Fruit fly (Drosophila melanogaster) whole organism: Measurements from ENCODE around the gene Hacd1.

ENCODE experiments used
- CG8478 ChIP-seq: fragments of >200 bp; optimal IDR thresholded peaks from 2 replicates; lab custom pipeline; 2018; ENCODE audit warnings: inconsistent platforms
- Dll ChIP-seq: fragments of >200 bp; optimal IDR thresholded peaks from 2 replicates; lab custom pipeline; 2017
- EcR ChIP-seq, 2 experiments: fragments of >200 bp; optimal IDR thresholded peaks; 2 replicates each; lab custom pipeline; 2017; ENCODE audit warnings: missing biosample characterization in 2 of 2, missing genetic modification characterization in 2 of 2, missing genetic modification reagents in 2 of 2
- pan ChIP-seq: fragments of >200 bp; optimal IDR thresholded peaks from 2 replicates; lab custom pipeline; 2017
- psq ChIP-seq: fragments of >200 bp; optimal IDR thresholded peaks from 2 replicates; lab custom pipeline; 2017
- usp ChIP-seq: fragments of >200 bp; optimal IDR thresholded peaks from 2 replicates; lab custom pipeline; 2017; ENCODE audit warnings: missing biosample characterization, missing genetic modification characterization, mixed read lengths

The Hacd1 gene

DNA sequence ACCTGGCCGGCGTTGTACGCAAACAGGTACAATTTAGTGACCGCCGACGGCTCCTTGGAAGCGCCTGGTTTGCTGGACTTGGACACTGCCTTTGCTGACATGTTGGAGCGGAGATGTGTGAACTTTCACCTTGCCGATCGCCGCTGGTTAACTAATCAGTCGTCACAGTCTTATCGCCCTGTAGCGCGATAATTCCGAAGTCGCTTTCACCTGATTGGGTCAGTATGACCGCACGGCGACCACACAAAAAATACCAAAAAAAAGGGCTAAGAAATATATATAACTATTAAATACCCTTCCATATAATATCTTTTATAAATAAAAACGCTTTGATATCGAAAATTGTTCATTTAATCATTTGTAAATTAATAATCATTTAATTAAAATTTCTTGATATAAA, at the start of gene Hacd1:
TSS of gene Hacd1 (minus strand) at position 216 of the 400 bp plus-strand sequence.
- TF ChIP-seq Dll (lab: Kevin White, UChicago), result no peak
- TF ChIP-seq psq (lab: Kevin White, UChicago), result no peak
- TF ChIP-seq EcR (GFP tag; optimal IDR thresholded peaks at IDR 0.05; lab: Kevin White, UChicago), result no peak
- TF ChIP-seq CG8478 (lab: Kevin White, UChicago), result no peak
- TF ChIP-seq usp (GFP tag; lab: Kevin White, UChicago), result no peak
- TF ChIP-seq pan (lab: Kevin White, UChicago), result no peak

DNA sequence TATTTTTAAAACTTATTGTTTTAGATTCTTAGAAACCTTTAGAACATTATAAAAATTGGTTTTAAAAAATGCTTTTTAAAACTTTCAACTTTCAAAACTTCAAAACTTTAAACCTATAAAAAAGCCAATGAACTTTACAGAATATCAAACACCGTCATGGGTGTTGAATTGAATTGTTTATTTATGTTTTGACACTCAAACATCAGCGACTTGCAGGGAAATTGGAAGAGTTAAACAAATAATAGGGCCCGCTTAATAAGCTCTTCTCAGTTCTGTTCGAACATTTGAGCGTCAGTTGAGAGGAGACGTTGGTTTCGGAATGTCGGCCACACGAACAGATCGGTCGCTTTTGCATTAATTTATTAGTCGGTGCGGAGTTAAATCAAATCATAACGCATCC, 47.1 kb upstream of the Hacd1 start, which contains the start of gene PLCXD:
TSS of gene PLCXD (plus strand) at position 286 of the 400 bp plus-strand sequence.
- TF ChIP-seq EcR (GFP tag; optimal IDR thresholded peaks at IDR 0.05; lab: Kevin White, UChicago), result no peak
- no peak for TF ChIP-seq usp (GFP tag; lab: Kevin White, UChicago)
- no peak for TF ChIP-seq pan (lab: Kevin White, UChicago)

DNA sequence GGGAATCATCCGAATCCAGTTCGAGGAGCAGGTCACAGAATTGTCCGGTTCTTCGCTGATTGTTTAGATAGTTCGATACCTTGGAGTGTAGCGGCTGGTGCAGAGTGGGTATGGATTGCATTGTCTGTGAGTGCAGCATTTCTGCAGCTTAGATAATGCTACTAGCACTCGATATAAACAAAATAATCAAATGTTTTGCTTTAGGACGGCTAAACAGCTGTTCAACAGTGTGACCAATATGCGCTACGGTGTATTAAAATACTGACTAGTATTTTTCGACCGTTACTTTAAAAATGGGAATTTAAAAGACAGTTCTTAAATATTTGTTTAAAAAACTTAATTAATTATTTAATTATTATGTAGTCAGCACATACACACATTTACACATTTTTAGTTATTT, 46.7 kb upstream of the Hacd1 start, which contains the start of gene Plzf:
TSS of gene Plzf (minus strand) at position 196 of the 400 bp plus-strand sequence.
- no peak for TF ChIP-seq pan (lab: Kevin White, UChicago)

DNA sequence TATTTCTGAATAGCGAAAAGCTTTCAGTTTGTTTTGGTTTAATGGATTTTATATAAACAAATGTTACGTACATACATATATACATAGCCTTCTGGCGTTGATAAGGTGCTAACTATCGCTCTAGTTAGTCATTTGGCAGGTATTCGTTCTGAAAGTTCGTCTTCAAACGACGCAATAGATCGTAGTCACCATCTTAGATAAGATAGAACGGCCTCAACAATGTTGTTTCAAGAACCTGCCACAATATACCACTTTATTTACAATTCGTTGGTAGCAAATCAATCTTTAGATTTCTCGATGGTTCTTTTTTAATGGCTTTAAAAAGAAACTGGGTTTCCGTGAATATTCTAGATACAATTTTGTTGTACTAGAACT, 44.8 kb upstream of the Hacd1 start:
- no peak for TF ChIP-seq usp (GFP tag; lab: Kevin White, UChicago)
- no peak for TF ChIP-seq EcR (GFP tag; optimal IDR thresholded peaks at IDR 0.05; lab: Kevin White, UChicago)
- TF ChIP-seq CG8478 (lab: Kevin White, UChicago), result no peak
- TF ChIP-seq psq (lab: Kevin White, UChicago), result no peak
- no peak for TF ChIP-seq pan (lab: Kevin White, UChicago)
- no peak for TF ChIP-seq Dll (lab: Kevin White, UChicago)

DNA sequence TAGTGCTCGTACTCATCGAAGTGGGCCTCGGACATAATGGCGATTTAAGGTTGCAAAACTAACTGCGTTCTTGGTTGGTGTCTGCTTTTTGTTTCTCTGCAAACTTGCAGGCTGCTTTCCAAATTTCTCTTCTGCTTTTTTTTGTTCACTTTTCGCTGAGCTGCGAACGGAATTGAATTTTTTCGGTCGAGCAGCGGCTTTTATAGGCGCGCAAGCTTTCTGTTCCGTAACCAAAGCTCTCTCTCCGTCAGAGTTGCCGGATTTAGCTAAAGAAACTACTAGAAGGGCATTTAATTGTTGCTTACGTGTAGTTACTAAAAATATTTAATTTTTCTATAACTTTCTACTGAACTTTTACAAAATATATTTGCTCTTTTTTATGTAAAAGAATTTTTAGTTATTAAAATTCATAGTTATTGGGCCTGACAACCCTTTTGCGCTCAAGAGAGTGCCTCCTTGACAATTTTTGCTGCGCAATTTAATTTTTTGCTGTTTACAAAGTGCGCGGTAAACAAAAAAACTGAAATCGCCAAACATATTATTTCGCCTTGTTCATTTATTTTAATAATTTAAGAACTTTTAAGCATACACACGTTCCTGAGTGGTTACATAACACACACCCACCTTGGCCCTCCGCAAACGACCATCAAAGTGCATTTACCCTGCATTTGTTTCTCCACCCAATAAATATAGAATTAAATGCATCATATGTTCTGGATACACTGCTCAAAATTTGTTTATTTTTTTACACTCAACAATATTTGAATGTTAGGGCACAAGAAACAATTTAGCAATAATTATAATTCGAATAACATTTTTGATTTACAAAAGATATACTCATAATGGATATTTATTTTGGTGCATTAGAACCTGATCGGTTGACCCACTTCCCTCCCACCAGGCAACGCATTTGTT, 44.1 kb upstream of the Hacd1 start, which contains the start of gene CG6770:
TSS of gene CG6770 (minus strand) at position 178 of the 915 bp plus-strand sequence.
- no peak for TF ChIP-seq CG8478 (lab: Kevin White, UChicago)
- TF ChIP-seq EcR (GFP tag; optimal IDR thresholded peaks at IDR 0.05; lab: Kevin White, UChicago), result peak in 1 of 2 experiments; percentile 33

DNA sequence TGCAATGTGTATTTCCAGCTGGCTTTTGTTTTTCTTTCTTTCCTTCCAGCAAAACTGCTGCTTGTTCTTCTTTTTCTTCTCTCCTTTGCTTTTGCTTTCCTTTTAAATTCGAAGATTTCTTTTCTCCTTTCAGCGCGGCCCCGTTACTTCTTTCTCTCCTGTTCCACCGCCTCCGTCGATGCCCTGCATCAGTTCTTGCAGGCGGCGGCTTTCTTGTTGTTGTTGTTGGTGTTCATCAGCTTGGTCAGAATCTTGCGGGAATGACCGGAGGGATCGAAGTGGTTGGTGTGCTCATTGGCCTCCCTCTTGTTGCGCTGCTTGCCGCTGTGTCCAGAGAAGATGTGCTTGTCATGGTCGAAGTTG, 43.5 kb upstream of the Hacd1 start:
- TF ChIP-seq usp (GFP tag; lab: Kevin White, UChicago) (no peak), Dll (lab: Kevin White, UChicago) (no peak), EcR (GFP tag; optimal IDR thresholded peaks at IDR 0.05; lab: Kevin White, UChicago) (peak in 1 of 2 experiments; percentile 42), psq (lab: Kevin White, UChicago) (no peak), pan (lab: Kevin White, UChicago) (no peak), CG8478 (lab: Kevin White, UChicago) (no peak)

DNA sequence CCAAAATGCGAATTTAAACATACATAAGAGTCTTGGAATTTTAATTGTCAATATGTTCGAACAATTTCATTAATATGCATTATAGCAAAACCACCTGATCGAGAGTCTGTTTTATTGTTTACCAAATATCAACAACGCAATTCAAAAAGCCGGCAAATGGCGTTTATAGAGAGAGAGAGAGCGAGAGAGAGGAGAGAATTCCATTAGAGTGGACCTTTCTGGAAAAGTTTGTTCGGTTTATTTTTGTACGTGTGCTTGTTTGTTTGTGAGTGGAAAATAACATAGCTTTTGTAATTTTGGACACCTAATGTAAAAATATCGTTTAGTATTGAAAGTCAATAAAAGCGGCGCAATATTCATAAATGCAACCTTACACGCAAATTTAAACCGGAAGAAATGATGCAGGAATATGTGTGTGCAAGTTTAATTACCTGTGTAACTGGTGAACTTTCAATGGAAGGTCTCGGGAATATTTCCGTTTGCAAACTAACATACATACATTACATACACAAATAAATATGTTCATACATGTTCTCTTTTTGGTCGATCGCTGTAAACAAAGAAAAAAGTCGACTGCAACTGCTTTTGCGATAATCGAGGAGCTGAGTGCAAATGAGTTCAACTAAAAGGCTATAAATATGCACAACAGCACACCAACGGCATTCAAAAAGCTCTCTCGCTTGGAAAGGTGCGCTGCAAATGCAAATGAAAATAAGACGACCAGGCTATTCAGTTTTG, 42.7 kb upstream of the Hacd1 start, which contains the start of gene CG6785:
TSS of gene CG6785 (minus strand) at position 588 of the 738 bp plus-strand sequence.
- TF ChIP-seq psq (lab: Kevin White, UChicago), result no peak
- no peak for TF ChIP-seq pan (lab: Kevin White, UChicago)
- TF ChIP-seq CG8478 (lab: Kevin White, UChicago), result no peak
- TF ChIP-seq EcR (GFP tag; optimal IDR thresholded peaks at IDR 0.05; lab: Kevin White, UChicago), result no peak
- TF ChIP-seq Dll (lab: Kevin White, UChicago), result no peak
- TF ChIP-seq usp (GFP tag; lab: Kevin White, UChicago), result no peak

DNA sequence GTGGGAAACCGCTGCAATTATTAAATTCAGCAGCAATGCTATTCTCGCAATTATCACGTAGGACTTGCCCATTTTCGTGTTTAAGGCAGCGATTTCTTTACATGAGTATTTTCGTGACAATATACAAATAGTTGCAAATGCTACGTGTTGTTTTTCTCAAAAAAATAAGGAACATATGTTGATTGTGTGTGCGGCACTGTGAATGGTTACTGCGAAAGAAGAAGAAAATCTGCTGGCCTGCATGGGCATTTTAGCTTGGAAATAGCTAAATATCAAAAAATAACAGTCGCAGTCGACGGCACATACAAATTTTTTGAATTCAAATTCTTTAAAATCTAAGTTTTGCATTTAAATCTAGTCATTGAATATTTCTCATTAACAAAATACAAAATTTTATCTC, 38.4 kb upstream of the Hacd1 start, which contains the start of gene CG6766:
TSS of gene CG6766 (minus strand) at position 180 of the 400 bp plus-strand sequence.
- TF ChIP-seq psq (lab: Kevin White, UChicago) (no peak), pan (lab: Kevin White, UChicago) (no peak), CG8478 (lab: Kevin White, UChicago) (no peak)

DNA sequence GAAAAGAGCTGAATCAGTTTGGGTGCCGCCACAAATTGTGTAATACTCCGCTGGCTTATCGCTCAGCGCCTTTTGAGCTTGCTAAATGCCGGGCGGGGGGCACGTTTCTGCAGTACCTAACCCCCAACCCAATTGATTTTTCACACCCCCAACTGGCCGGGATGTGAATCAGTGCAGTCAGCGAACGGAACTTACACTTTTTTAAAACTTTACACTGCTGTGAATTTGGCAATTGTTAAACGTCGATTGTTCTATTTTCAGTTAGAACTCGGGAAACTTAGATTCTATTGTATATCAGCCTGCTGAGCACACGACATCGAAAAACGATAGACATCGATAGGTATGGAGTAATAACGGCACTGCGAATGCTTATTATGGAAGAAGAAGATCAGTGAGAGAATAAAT, 36.1 kb upstream of the Hacd1 start, which contains the start of gene Tom70:
TSS of gene Tom70 (minus strand) at position 335 of the 405 bp plus-strand sequence.
- no peak for TF ChIP-seq CG8478 (lab: Kevin White, UChicago)
- TF ChIP-seq EcR (GFP tag; optimal IDR thresholded peaks at IDR 0.05; lab: Kevin White, UChicago), result no peak
- TF ChIP-seq Dll (lab: Kevin White, UChicago), result no peak
- TF ChIP-seq psq (lab: Kevin White, UChicago), result no peak
- no peak for TF ChIP-seq usp (GFP tag; lab: Kevin White, UChicago)
- no peak for TF ChIP-seq pan (lab: Kevin White, UChicago)

DNA sequence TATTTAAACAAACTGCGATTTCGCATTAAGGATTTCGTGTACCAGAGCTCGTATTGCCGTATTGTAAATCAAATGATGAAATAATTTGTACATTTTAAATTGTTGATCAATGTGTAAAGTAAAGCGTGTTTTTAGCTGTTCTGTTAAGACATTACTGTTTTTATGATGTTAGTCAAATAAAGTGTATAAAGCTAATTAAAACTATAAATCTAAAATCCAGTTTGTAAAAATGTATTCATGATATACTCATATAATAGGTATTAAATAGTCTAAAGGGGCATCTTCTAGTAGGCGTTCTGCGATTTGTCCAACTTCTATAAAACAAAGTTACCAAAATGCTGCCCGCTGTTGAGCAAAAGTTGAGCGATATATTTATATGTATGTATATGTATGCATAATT, 31.8 kb upstream of the Hacd1 start, which contains the start of gene CG18788:
TSS of gene CG18788 (plus strand) at position 301 of the 400 bp plus-strand sequence.
- no peak for TF ChIP-seq usp (GFP tag; lab: Kevin White, UChicago)
- no peak for TF ChIP-seq EcR (GFP tag; optimal IDR thresholded peaks at IDR 0.05; lab: Kevin White, UChicago)
- no peak for TF ChIP-seq psq (lab: Kevin White, UChicago)
- no peak for TF ChIP-seq CG8478 (lab: Kevin White, UChicago)
- TF ChIP-seq Dll (lab: Kevin White, UChicago), result no peak
- no peak for TF ChIP-seq pan (lab: Kevin White, UChicago)

DNA sequence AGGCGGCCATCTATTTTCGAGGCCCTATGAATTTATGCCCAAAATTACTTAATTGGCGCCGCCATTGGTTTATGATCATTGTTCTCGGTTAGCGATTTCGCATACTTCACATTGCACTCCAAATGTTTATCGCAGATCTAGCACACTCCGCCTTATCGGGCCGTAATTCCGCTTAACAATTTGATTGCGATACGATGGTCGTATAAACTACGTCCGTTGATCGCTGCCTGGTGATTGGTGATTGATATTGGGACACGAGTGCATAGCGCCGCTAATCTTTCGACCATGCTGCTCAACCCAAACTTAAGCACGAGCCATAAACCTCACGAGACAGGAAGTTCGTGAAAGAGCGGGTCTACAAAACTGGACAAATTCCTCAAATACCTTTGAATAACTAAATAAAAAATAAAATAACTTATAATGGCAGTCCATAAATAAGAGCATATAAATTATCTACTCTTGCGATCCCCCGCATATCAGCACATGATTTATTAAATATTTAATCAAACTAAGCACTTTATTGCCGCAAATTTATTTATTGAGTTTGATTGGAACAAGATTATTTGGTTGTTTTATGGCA, 28.6 kb upstream of the Hacd1 start:
- no peak for TF ChIP-seq usp (GFP tag; lab: Kevin White, UChicago)
